Fruit fly (Drosophila melanogaster) S2 (cell line): ENCODE measurements around the gene CG3349.

Experiments used
- CG8478 ChIP-seq: fragments of >200 bp; optimal IDR thresholded peaks from 2 replicates; lab custom pipeline; 2018
- CTCF ChIP-seq, 2 experiments: fragments of >200 bp; optimal IDR thresholded peaks; 2 replicates each; lab custom pipeline; 2018

dm6 chr3L:14977536-14978495 is 1.6 kb upstream of the CG3349 start:
- TF ChIP-seq CG8478 (lab: Kevin White, UChicago) (no peak), CTCF (optimal IDR thresholded peaks at IDR 0.05; lab: Kevin White, UChicago) (no peak)
